Worm (Caenorhabditis elegans) whole organism, midembryonic: ENCODE data around the gene T24D3.2.

ENCODE experiments used
- T22C8.4 ChIP-seq: fragments of 200-800 bp; sonication (Bioruptor generic); IDR thresholded peaks from 2 replicates; pipeline ENCODE4 v1.3.6; 2022; ENCODE audit warnings: missing genetic modification characterization, missing compliant biosample characterization
- cog-1 ChIP-seq: sonication (generic microtip); optimal IDR thresholded peaks from 2 replicates; lab custom pipeline; 2016; ENCODE audit warnings: missing genetic modification characterization, missing compliant biosample characterization
- flt-1 ChIP-seq: fragments of 200-800 bp; sonication (Bioruptor generic); IDR thresholded peaks from 2 replicates; pipeline ENCODE4 v1.3.6; 2022; ENCODE audit warnings: missing genetic modification characterization, missing compliant biosample characterization
- klf-2 ChIP-seq: fragments of 200-800 bp; sonication (Bioruptor generic); conservative IDR thresholded peaks from 2 replicates; pipeline ENCODE4 v1.3.6; 2022; ENCODE audit warnings: missing genetic modification reagents, missing genetic modification characterization, missing compliant biosample characterization
- med-1 ChIP-seq: sonication (generic microtip); optimal IDR thresholded peaks from 2 replicates; lab custom pipeline; 2017; ENCODE audit warnings: missing genetic modification characterization, mild to moderate bottlenecking, missing compliant biosample characterization, antibody characterized with exemption, missing genetic modification reagents; ENCODE audit not compliant: insufficient read depth
- ref-1 ChIP-seq: fragments of 200-800 bp; sonication (Bioruptor generic); conservative IDR thresholded peaks from 2 replicates; pipeline ENCODE4 v1.3.6; 2022; ENCODE audit warnings: missing genetic modification reagents, missing genetic modification characterization, missing compliant biosample characterization
- tab-1 ChIP-seq: fragments of 200-800 bp; sonication (Bioruptor generic); IDR thresholded peaks from 2 replicates; pipeline ENCODE4 v1.3.6; 2022; ENCODE audit warnings: missing genetic modification characterization, missing compliant biosample characterization
- ztf-23 ChIP-seq: fragments of 200-800 bp; sonication (Bioruptor generic); IDR thresholded peaks from 2 replicates; pipeline ENCODE4 v1.3.6; 2022; ENCODE audit warnings: missing genetic modification reagents, missing genetic modification characterization, missing compliant biosample characterization
- ztf-29 ChIP-seq: fragments of 200-800 bp; sonication (Bioruptor generic); IDR thresholded peaks from 2 replicates; pipeline ENCODE4 v1.3.6; 2022; ENCODE audit warnings: missing genetic modification reagents, missing genetic modification characterization, missing compliant biosample characterization

The T24D3.2 gene

DNA sequence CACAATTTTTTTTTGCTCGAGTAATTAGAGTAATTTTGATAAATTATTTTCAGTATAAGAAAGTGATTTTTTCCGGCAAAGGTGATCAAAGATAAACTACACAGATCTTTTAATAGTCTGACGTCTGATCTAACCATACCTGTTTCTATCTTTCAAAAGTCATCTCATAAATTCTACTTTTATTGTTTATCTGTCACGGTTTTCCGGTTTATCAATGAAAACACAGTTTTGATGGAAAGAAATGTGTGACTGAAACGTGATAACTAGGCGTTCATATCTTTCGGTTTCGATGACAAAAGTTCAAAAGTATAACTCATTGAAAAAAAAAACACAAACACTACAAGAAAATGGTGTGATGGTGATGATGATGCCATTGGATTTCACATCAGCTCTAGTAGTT, 3.0 kb upstream of the T24D3.2 start:
- no peak for TF ChIP-seq cog-1 (tag; lab: Kevin White, UChicago)

DNA sequence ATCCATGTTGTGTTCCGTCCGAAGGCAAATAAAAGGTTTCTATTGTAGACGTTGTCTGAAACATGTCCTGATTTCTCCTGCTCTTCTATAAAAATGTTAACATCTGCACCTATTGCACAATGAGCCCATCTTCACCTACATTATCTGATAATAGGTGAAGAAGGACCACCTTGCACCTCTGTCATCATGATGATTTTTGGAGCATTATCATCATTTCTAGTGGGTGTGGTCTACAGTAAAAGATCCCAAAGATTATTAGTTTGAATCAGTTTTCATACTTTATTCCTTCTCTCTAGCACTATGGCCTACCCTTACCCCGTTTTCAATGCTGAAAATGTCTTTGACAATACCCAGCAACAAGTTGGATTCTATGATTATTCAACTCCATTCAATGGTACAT, 4.8 kb downstream of the T24D3.2 start, which contains the start of gene med-1:
med-1 (plus strand) TSS at position 301 of the 400 bp plus-strand sequence.
- TF ChIP-seq klf-2 (no peak), ztf-29 (no peak), med-1 (GFP tag; lab: Kevin White, UChicago) (no peak), cog-1 (tag; lab: Kevin White, UChicago) (no peak), flt-1 (GFP tag; lab: Robert Waterston, UW) (no peak), tab-1 (no peak), T22C8.4 (GFP tag; lab: Robert Waterston, UW) (no peak), ref-1 (GFP tag; lab: Robert Waterston, UW) (no peak), ztf-23 (GFP tag; lab: Robert Waterston, UW) (no peak)

DNA sequence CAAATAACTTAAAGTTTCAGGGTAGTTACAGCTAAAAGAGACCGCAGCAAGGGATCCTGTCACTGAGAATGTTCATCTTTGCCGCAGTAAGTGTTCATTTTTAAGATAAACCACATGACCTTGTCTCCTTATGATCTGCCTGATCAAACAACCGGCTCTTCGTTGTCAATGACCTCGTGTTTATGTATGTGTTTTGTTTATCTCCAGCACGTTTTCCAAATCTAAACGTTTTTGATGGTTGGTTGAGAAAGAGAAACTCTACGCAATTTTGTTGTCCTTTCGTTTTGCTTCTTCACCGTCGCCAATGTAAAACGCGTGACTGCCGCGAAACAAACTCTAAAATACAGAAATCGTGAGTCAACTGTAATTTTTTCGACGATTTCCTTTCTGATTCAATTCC, 8.6 kb downstream of the T24D3.2 start, which contains the start of gene tsct-1:
tsct-1 (plus strand) TSS at position 12 of the 400 bp plus-strand sequence.
- TF ChIP-seq ref-1 (GFP tag; lab: Robert Waterston, UW) (no peak), med-1 (GFP tag; lab: Kevin White, UChicago) (no peak), ztf-29 (no peak), klf-2 (no peak)

DNA sequence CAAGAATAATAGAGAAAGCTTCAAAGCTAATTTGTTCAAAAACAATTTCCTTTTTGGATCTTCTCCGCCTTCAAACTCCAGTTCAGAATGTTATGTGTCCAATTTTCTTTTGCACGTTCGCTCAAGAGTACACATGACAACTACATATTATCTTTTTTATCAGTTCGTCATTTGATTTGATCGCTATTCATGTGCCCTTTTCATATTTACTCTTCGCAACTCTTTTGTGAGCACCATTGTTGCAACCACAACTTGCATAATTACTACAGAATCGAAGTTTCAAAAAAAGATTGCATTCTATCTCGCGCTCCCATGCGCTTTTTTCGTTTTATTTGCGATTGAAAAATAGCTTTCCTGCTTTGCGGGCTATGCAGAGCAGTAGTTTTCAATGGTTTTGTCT, 9.7 kb downstream of the T24D3.2 start:
- TF ChIP-seq klf-2 (no peak), tab-1 (no peak), cog-1 (tag; lab: Kevin White, UChicago) (no peak), med-1 (GFP tag; lab: Kevin White, UChicago) (no peak), ztf-29 (no peak), ref-1 (GFP tag; lab: Robert Waterston, UW) (no peak), ztf-23 (GFP tag; lab: Robert Waterston, UW) (no peak), T22C8.4 (GFP tag; lab: Robert Waterston, UW) (no peak), flt-1 (GFP tag; lab: Robert Waterston, UW) (no peak)

DNA sequence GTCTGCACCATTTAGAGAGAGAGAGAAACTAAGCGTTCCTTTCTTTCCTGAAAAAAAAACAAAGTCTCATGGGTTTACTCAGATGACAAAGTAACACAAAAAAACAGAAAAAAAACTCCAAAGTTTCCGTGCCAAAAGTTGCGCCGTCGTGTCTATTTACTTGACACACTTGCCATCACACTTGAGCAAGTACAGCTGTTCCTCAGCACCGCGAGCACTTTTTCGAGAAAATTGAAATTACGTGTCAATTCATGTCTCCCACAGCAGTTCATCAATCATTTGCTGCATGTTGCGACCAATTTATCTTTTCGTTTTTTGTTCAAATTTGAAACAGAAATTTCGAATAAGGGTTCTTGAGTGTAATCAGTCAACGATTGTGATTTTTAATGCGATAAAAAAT, 11.0 kb downstream of the T24D3.2 start:
- no peak for TF ChIP-seq cog-1 (tag; lab: Kevin White, UChicago)
- TF ChIP-seq med-1 (GFP tag; lab: Kevin White, UChicago): no peak
- no peak for TF ChIP-seq ztf-29
- no peak for TF ChIP-seq tab-1
- no peak for TF ChIP-seq flt-1 (GFP tag; lab: Robert Waterston, UW)
- no peak for TF ChIP-seq klf-2
- TF ChIP-seq T22C8.4 (GFP tag; lab: Robert Waterston, UW): no peak
- no peak for TF ChIP-seq ztf-23 (GFP tag; lab: Robert Waterston, UW)
- no peak for TF ChIP-seq ref-1 (GFP tag; lab: Robert Waterston, UW)

DNA sequence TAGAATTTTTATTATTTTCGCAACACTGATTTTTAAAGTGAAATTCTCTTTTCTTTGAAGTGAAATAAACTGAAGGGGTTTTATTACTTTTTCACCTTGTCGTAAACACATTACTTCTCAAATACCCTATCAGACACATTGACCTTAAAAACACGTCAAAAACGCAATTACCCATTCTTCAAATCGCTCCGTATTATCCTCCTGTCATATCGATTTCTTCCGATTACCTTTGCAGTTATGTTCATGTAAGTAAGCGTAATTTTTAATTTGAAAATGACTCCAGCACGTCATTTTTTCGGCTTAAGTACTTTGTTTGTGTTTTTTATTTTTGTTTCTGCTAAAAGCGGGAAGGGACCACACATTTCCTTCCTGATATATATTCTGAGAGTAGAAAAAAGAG, 12.7 kb downstream of the T24D3.2 start:
- TF ChIP-seq flt-1 (GFP tag; lab: Robert Waterston, UW) (no peak), klf-2 (no peak), cog-1 (tag; lab: Kevin White, UChicago) (no peak), T22C8.4 (GFP tag; lab: Robert Waterston, UW) (no peak), ztf-29 (no peak), ztf-23 (GFP tag; lab: Robert Waterston, UW) (no peak), tab-1 (no peak), ref-1 (GFP tag; lab: Robert Waterston, UW) (no peak), med-1 (GFP tag; lab: Kevin White, UChicago) (no peak)

DNA sequence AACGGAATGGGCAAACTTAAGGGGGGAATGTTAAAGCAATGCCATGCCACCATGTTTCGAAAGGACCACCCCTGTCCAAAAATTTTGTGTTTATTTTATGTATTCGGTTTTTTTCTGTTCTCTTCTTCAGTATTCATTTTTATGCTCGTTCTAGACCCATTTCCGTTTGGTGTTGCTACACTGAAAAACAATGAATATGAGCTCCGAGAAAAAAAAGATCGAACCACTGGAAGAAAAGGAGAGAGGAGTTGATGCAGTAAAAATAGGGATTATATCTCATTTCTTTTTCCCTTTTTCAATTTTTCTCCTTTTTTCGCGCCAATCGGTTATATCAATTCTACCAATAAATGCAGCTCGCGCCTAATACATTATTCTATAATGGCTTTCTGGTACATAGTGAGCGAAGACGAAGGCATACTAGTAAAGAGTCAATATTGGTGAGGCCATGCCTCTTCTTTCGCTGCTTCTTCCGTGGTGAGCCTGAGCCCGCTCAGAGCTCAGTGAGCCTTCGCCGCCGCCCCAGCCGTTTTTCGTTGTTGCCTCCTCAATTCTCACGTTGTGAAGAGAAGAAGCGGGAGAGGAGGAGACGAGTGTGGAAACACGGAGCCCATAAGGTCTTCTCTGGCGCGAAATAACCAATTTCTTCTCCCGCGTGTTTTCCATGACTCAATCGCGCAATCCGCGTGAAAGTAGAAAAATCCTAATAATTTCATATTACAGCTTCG, 14.6 kb downstream of the T24D3.2 start:
- TF ChIP-seq klf-2 (no peak), T22C8.4 (GFP tag; lab: Robert Waterston, UW) (no peak)

DNA sequence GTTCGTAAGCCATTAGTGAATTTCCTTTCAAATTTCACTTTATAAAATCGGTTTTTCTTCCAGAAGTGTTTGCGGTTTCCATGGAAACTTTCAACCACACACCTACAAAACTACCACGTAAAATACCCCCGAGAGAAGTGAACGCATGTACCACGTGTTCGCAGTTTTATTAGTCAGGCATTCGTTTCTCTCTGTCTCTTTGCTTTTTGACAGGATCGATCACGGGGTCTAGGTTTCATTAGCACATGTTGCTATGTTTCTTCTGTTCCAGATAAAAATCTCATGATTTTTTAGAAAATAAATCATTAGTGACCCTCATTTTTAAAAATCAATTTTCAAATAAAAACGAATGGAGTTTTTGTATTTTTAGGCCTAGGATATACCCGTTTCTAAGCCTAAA, 18.9 kb downstream of the T24D3.2 start:
- TF ChIP-seq klf-2: no peak
- TF ChIP-seq ztf-29: no peak
- no peak for TF ChIP-seq ztf-23 (GFP tag; lab: Robert Waterston, UW)
- no peak for TF ChIP-seq med-1 (GFP tag; lab: Kevin White, UChicago)
- no peak for TF ChIP-seq flt-1 (GFP tag; lab: Robert Waterston, UW)
- no peak for TF ChIP-seq tab-1
- TF ChIP-seq cog-1 (tag; lab: Kevin White, UChicago): no peak
- TF ChIP-seq ref-1 (GFP tag; lab: Robert Waterston, UW): no peak
- no peak for TF ChIP-seq T22C8.4 (GFP tag; lab: Robert Waterston, UW)

DNA sequence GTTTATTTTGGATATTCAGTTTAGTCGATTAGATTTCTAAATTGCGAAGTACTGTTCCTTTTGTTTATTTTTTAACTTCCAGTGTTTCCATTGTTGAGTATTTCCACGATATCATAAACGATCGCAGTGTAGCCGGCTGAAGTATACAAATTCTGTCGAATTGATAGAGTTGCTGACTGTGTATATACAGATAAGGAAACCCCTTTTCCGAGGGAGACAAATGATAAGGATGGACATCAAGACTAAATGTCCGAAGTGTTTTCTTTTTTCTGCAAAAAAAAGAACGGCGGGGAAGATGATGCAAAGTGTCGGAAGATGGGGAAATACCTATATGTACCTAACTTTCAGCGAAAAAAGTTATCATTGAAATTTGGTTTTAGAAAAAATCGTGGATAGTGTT, 21.0 kb downstream of the T24D3.2 start:
- TF ChIP-seq tab-1 (no peak), T22C8.4 (GFP tag; lab: Robert Waterston, UW) (no peak), cog-1 (tag; lab: Kevin White, UChicago) (no peak), klf-2 (no peak), flt-1 (GFP tag; lab: Robert Waterston, UW) (no peak), med-1 (GFP tag; lab: Kevin White, UChicago) (no peak), ztf-23 (GFP tag; lab: Robert Waterston, UW) (no peak), ztf-29 (no peak), ref-1 (GFP tag; lab: Robert Waterston, UW) (no peak)

DNA sequence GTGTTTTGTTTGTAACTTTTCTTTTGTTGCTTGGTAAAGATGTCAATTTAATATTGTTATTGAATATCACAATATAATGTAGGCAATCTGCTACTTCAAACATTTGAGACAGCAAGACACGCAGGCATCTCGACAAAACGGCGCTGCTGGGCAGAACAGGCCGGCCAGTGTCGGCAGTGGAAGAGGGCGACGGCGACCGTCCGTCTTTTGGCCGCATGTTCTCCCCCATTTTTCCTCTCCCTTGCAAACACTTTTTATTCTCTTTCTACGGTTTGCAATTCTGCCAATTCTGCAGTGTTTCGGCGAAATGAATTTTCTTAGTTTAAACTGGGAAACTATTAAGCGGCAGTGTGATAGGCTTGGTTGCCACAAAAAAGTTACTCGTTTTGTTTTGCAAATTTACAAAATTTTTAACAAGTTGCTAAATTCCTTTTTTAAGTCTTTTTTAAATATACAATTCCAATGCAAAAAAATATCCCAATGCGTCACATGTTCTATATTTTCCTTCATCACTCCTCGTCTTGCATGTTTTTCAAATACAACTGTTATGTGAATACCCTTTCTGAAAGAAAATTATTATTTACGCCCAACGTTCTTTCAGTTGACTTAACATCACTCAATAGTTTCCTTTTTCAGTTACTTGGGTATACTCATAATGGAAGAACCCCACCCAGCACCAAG, 23.9 kb downstream of the T24D3.2 start, which contains the start of gene T18D3.6:
T18D3.6 (plus strand) TSS at position 631 of the 681 bp plus-strand sequence.
- TF ChIP-seq klf-2 (0 out of 2 replicates have a peak, but pooled peaks have one; percentile 23), ztf-23 (GFP tag; lab: Robert Waterston, UW) (no peak)
